Fruit fly (Drosophila melanogaster) whole organism, embryonic: ENCODE results near the gene CG3662.

Source experiments
- Abd-B ChIP-seq: fragments of 200-800 bp; sonication (Bioruptor generic); optimal IDR thresholded peaks from 2 replicates; lab custom pipeline; 2018; ENCODE audit warnings: missing biosample characterization, mild to moderate bottlenecking, missing genetic modification characterization, moderate library complexity
- Ada2b ChIP-seq: fragments of 200-800 bp; sonication (Bioruptor generic); IDR thresholded peaks from 2 replicates; pipeline ENCODE4 v1.3.6; 2022; ENCODE audit warnings: missing biosample characterization, missing genetic modification characterization
- Bgb ChIP-seq: fragments of 200-800 bp; sonication (Bioruptor generic); IDR thresholded peaks from 2 replicates; pipeline ENCODE4 v1.3.6; 2022; ENCODE audit warnings: missing biosample characterization, missing genetic modification characterization; ENCODE audit not compliant: partially characterized antibody
- CG10366 ChIP-seq: fragments of 200-800 bp; sonication (Bioruptor generic); IDR thresholded peaks from 2 replicates; pipeline ENCODE4 v1.3.6; 2022; ENCODE audit warnings: missing biosample characterization, missing genetic modification characterization
- CG10654 ChIP-seq: fragments of 200-800 bp; sonication (Bioruptor generic); optimal IDR thresholded peaks from 2 replicates; lab custom pipeline; 2016; ENCODE audit warnings: missing biosample characterization, missing genetic modification characterization
- CG10959 ChIP-seq: fragments of 200-800 bp; sonication (Bioruptor generic); IDR thresholded peaks from 2 replicates; pipeline ENCODE4 v1.3.6; 2022; ENCODE audit warnings: missing biosample characterization, missing genetic modification characterization
- CG1233 ChIP-seq: fragments of 200-800 bp; sonication (Bioruptor generic); optimal IDR thresholded peaks from 4 replicates; lab custom pipeline; 2018; ENCODE audit warnings: missing biosample characterization, mild to moderate bottlenecking, missing genetic modification characterization
- CG12659 ChIP-seq: fragments of 200-800 bp; sonication (Bioruptor generic); optimal IDR thresholded peaks from 3 replicates; lab custom pipeline; 2017; ENCODE audit warnings: mild to moderate bottlenecking, missing biosample characterization, missing genetic modification reagents, missing genetic modification characterization
- CG13624 ChIP-seq: fragments of 200-800 bp; sonication (Bioruptor generic); optimal IDR thresholded peaks from 2 replicates; lab custom pipeline; 2016; ENCODE audit warnings: missing biosample characterization, missing genetic modification characterization
- CG14050 ChIP-seq: fragments of 200-800 bp; sonication (Bioruptor generic); IDR thresholded peaks from 3 replicates; pipeline ENCODE4 v1.3.6; 2022; ENCODE audit warnings: missing biosample characterization, missing genetic modification characterization
- CG14965 ChIP-seq: fragments of 200-800 bp; sonication (Bioruptor generic); optimal IDR thresholded peaks from 2 replicates; lab custom pipeline; 2016; ENCODE audit warnings: missing biosample characterization, missing genetic modification characterization, borderline replicate concordance
- CG17802 ChIP-seq: fragments of 200-800 bp; sonication (Bioruptor generic); optimal IDR thresholded peaks from 2 replicates; lab custom pipeline; 2018; ENCODE audit warnings: missing biosample characterization, mild to moderate bottlenecking, missing genetic modification characterization, moderate library complexity
- CG18619 ChIP-seq: fragments of 200-800 bp; sonication (Bioruptor generic); optimal IDR thresholded peaks from 3 replicates; lab custom pipeline; 2017; ENCODE audit warnings: missing biosample characterization, mild to moderate bottlenecking, missing genetic modification characterization
- CG6654 ChIP-seq: fragments of 200-800 bp; sonication (Bioruptor generic); optimal IDR thresholded peaks from 2 replicates; lab custom pipeline; 2017; ENCODE audit warnings: missing biosample characterization, mild to moderate bottlenecking, missing genetic modification characterization
- CG6683 ChIP-seq: fragments of 200-800 bp; sonication (Bioruptor generic); optimal IDR thresholded peaks from 2 replicates; lab custom pipeline; 2017; ENCODE audit warnings: missing biosample characterization, mild to moderate bottlenecking, missing genetic modification characterization, missing genetic modification reagents
- CG7372 ChIP-seq: fragments of 200-800 bp; sonication (Bioruptor generic); IDR thresholded peaks from 2 replicates; pipeline ENCODE4 v1.3.6; 2022; ENCODE audit warnings: missing biosample characterization, missing genetic modification characterization
- CG7745 ChIP-seq: fragments of 200-800 bp; sonication (Bioruptor generic); optimal IDR thresholded peaks from 2 replicates; lab custom pipeline; 2018; ENCODE audit warnings: missing biosample characterization, mild to moderate bottlenecking, missing genetic modification characterization, moderate library complexity
- D ChIP-seq, 2 experiments: fragments of 200-800 bp in 1 of 2; fragments of >200 bp in 1 of 2; sonication (Bioruptor generic) in 1 of 2; optimal IDR thresholded peaks; 2 replicates in 1 of 2; 3 replicates in 1 of 2; lab custom pipeline; 2017; ENCODE audit warnings: mild to moderate bottlenecking in 1 of 2, missing biosample characterization in 1 of 2, missing genetic modification characterization in 1 of 2, missing genetic modification reagents in 1 of 2
- Fer3 ChIP-seq: fragments of 200-800 bp; sonication (Bioruptor generic); optimal IDR thresholded peaks from 2 replicates; lab custom pipeline; 2018; ENCODE audit warnings: missing biosample characterization, mild to moderate bottlenecking, missing genetic modification characterization, moderate library complexity
- Hr39 ChIP-seq: fragments of >200 bp; optimal IDR thresholded peaks from 2 replicates; lab custom pipeline; 2017
- Hr78 ChIP-seq, 2 experiments: fragments of 200-800 bp in 1 of 2; fragments of >200 bp in 1 of 2; sonication (Bioruptor generic) in 1 of 2; optimal IDR thresholded peaks; 2 replicates each; lab custom pipeline; 2017 to 2019; ENCODE audit warnings: missing biosample characterization in 2 of 2, missing genetic modification characterization in 2 of 2, mild to moderate bottlenecking in 1 of 2, moderate library complexity in 1 of 2
- Jarid2 ChIP-seq: fragments of 200-800 bp; sonication (Bioruptor generic); optimal IDR thresholded peaks from 3 replicates; lab custom pipeline; 2017; ENCODE audit warnings: mild to moderate bottlenecking, missing biosample characterization, missing genetic modification reagents, missing genetic modification characterization
- Lpt ChIP-seq: fragments of >200 bp; optimal IDR thresholded peaks from 2 replicates; lab custom pipeline; 2018; ENCODE audit warnings: missing biosample characterization, missing genetic modification characterization
- MESR4 ChIP-seq: fragments of 200-800 bp; sonication (Bioruptor generic); optimal IDR thresholded peaks from 2 replicates; lab custom pipeline; 2018; ENCODE audit warnings: missing biosample characterization, mild to moderate bottlenecking, missing genetic modification characterization, moderate library complexity
- Myb ChIP-seq: fragments of 200-800 bp; sonication (Bioruptor generic); optimal IDR thresholded peaks from 2 replicates; lab custom pipeline; 2016; ENCODE audit warnings: missing biosample characterization, missing genetic modification characterization
- Oaz ChIP-seq: fragments of 200-800 bp; sonication (Bioruptor generic); IDR thresholded peaks from 2 replicates; pipeline ENCODE4 v1.3.6; 2022; ENCODE audit warnings: missing biosample characterization, missing genetic modification characterization
- Optix ChIP-seq: fragments of 200-800 bp; sonication (Bioruptor generic); IDR thresholded peaks from 3 replicates; pipeline ENCODE4 v1.3.6; 2022; ENCODE audit warnings: missing biosample characterization, missing genetic modification characterization
- Pdp1 ChIP-seq, 2 experiments: fragments of 200-800 bp; sonication (Bioruptor generic); optimal IDR thresholded peaks; 3 replicates each; lab custom pipeline; 2016; ENCODE audit warnings: missing biosample characterization in 2 of 2, missing genetic modification characterization in 2 of 2, mild to moderate bottlenecking in 1 of 2, moderate library complexity in 1 of 2
- Scr ChIP-seq: fragments of 200-800 bp; sonication (Bioruptor generic); IDR thresholded peaks from 2 replicates; pipeline ENCODE4 v1.3.6; 2022; ENCODE audit warnings: missing biosample characterization, missing genetic modification characterization; ENCODE audit not compliant: partially characterized antibody
- Sox102F ChIP-seq: fragments of 200-800 bp; sonication (Bioruptor generic); optimal IDR thresholded peaks from 2 replicates; lab custom pipeline; 2018; ENCODE audit warnings: missing biosample characterization, mild to moderate bottlenecking, missing genetic modification characterization, moderate library complexity
- Taf1 ChIP-seq: fragments of 200-800 bp; sonication (Bioruptor generic); IDR thresholded peaks from 2 replicates; pipeline ENCODE4 v1.3.6; 2022; ENCODE audit warnings: missing biosample characterization, missing genetic modification characterization
- Tbp ChIP-seq: fragments of >200 bp; optimal IDR thresholded peaks from 2 replicates; lab custom pipeline; 2018; ENCODE audit warnings: missing biosample characterization, missing genetic modification characterization
- YL-1 ChIP-seq: fragments of 200-800 bp; sonication (Bioruptor generic); optimal IDR thresholded peaks from 3 replicates; lab custom pipeline; 2017; ENCODE audit warnings: missing biosample characterization, mild to moderate bottlenecking, missing genetic modification characterization
- cato ChIP-seq: fragments of 200-800 bp; sonication (Bioruptor generic); optimal IDR thresholded peaks from 2 replicates; lab custom pipeline; 2016; ENCODE audit warnings: missing biosample characterization, missing genetic modification characterization, borderline replicate concordance
- corto ChIP-seq: fragments of 200-800 bp; sonication (Bioruptor generic); optimal IDR thresholded peaks from 2 replicates; lab custom pipeline; 2016; ENCODE audit warnings: missing biosample characterization, mild to moderate bottlenecking, missing genetic modification characterization, moderate library complexity
- dmrt11E ChIP-seq: fragments of 200-800 bp; sonication (Bioruptor generic); optimal IDR thresholded peaks from 3 replicates; lab custom pipeline; 2018; ENCODE audit warnings: missing biosample characterization, mild to moderate bottlenecking, missing genetic modification characterization, moderate library complexity
- dmrt99B ChIP-seq: fragments of 200-800 bp; sonication (Bioruptor generic); optimal IDR thresholded peaks from 2 replicates; lab custom pipeline; 2018; ENCODE audit warnings: missing biosample characterization, mild to moderate bottlenecking, missing genetic modification characterization, moderate library complexity
- emc ChIP-seq: fragments of 200-800 bp; sonication (Bioruptor generic); optimal IDR thresholded peaks from 2 replicates; lab custom pipeline; 2016; ENCODE audit warnings: missing biosample characterization, missing genetic modification characterization
- gce ChIP-seq: fragments of 200-800 bp; sonication (Bioruptor generic); IDR thresholded peaks from 3 replicates; pipeline ENCODE4 v1.3.6; 2022; ENCODE audit warnings: missing biosample characterization, missing genetic modification characterization
- jumu ChIP-seq: fragments of 200-800 bp; sonication (Bioruptor generic); optimal IDR thresholded peaks from 3 replicates; lab custom pipeline; 2016; ENCODE audit warnings: missing biosample characterization, missing genetic modification characterization
- maf-S ChIP-seq: fragments of 200-800 bp; sonication (Bioruptor generic); optimal IDR thresholded peaks from 2 replicates; lab custom pipeline; 2016; ENCODE audit warnings: missing biosample characterization, missing genetic modification characterization
- mirr ChIP-seq: fragments of 200-800 bp; sonication (Bioruptor generic); optimal IDR thresholded peaks from 3 replicates; lab custom pipeline; 2018; ENCODE audit warnings: missing biosample characterization, mild to moderate bottlenecking, missing genetic modification characterization
- peb ChIP-seq: fragments of 200-800 bp; sonication (Bioruptor generic); IDR thresholded peaks from 2 replicates; pipeline ENCODE4 v1.3.6; 2022; ENCODE audit warnings: missing biosample characterization, missing genetic modification characterization
- scrt ChIP-seq: fragments of 200-800 bp; sonication (Bioruptor generic); optimal IDR thresholded peaks from 2 replicates; lab custom pipeline; 2018; ENCODE audit warnings: missing biosample characterization, mild to moderate bottlenecking, missing genetic modification characterization, moderate library complexity
- toy ChIP-seq: fragments of 200-800 bp; sonication (Bioruptor generic); IDR thresholded peaks from 2 replicates; pipeline ENCODE4 v1.3.6; 2022; ENCODE audit warnings: missing biosample characterization, missing genetic modification characterization
- wor ChIP-seq: fragments of 200-800 bp; sonication (Bioruptor generic); IDR thresholded peaks from 2 replicates; pipeline ENCODE4 v1.3.6; 2022; ENCODE audit warnings: missing biosample characterization, missing genetic modification characterization
- yki ChIP-seq: fragments of >200 bp; optimal IDR thresholded peaks from 3 replicates; lab custom pipeline; 2018
- zen ChIP-seq: fragments of 200-800 bp; sonication (Bioruptor generic); optimal IDR thresholded peaks from 3 replicates; lab custom pipeline; 2018; ENCODE audit warnings: missing biosample characterization, mild to moderate bottlenecking, missing genetic modification characterization, moderate library complexity
- zfh1 ChIP-seq: fragments of 200-800 bp; sonication (Bioruptor generic); IDR thresholded peaks from 3 replicates; pipeline ENCODE4 v1.3.6; 2022; ENCODE audit warnings: missing biosample characterization, missing genetic modification characterization

The CG3662 gene

DNA sequence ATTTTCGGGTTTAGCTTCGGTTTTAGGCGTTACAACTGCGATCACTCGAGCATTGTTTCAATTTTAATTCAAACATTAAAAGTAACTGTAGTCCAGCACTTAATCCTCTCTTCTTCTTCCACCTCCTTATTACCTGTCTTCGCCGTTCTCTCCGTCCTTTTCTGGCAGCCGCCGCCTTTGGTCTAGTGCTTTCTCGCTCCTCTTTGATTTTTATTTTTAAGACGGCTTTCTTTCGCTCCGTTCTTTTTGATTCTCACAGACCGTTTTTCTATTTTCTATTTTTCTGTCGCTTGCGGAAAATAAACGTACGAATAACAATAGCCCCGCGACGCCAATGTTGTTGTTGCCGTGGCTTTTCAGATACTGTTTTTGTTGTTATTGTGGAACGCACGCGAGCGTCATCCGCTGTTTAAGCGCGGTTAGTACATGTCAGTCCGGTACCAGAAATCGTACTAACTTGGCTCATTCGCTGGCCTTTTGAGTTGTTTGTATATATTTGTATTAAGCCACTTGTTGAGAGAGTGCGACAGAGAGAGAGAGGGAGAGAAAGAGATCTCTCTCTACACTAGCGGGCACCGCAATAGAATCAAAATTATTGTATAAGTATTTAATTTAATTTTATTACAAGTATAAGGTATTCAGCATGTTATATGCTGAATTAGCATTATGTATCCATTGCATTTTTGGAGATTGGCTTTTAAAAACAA is 47.0 kb downstream of the CG3662 start, which contains the start of gene aru:
TSS of gene aru (minus strand) at position 456 of the 707 bp plus-strand sequence.
- TF ChIP-seq dmrt11E (tag; lab: Kevin White, UChicago) (peak; percentile 36), scrt (GFP tag; lab: Kevin White, UChicago) (peak; percentile 63), CG13624 (no peak), toy (no peak), CG1233 (GFP tag; lab: Kevin White, UChicago) (no peak), Optix (no peak), CG7745 (peak; percentile 35), Jarid2 (GFP tag; lab: Kevin White, UChicago) (peak; percentile 68), corto (GFP tag; lab: Kevin White, UChicago) (peak; percentile 0), maf-S (GFP tag; lab: Kevin White, UChicago) (no peak), Abd-B (GFP tag; lab: Kevin White, UChicago) (no peak), CG14965 (GFP tag; lab: Kevin White, UChicago) (no peak), mirr (GFP tag; lab: Kevin White, UChicago) (no peak), CG17802 (tag; lab: Kevin White, UChicago) (no peak), Bgb (GFP tag; lab: Robert Waterston, UW) (0 out of 2 replicates have a peak, but pooled peaks have one; percentile 18), cato (GFP tag; lab: Kevin White, UChicago) (no peak), CG6654 (no peak), CG14050 (no peak), Ada2b (GFP tag; lab: Robert Waterston, UW) (peak; percentile 32; the same call in 1 of the 2 replicates), dmrt99B (tag; lab: Kevin White, UChicago) (peak; percentile 49), Lpt (peak; percentile 4), yki (lab: Kevin White, UChicago) (no peak), CG12659 (GFP tag; lab: Kevin White, UChicago) (peak; percentile 47), Taf1 (GFP tag; lab: Robert Waterston, UW) (no peak), peb (GFP tag; lab: Robert Waterston, UW) (no peak), MESR4 (GFP tag; lab: Kevin White, UChicago) (no peak), CG10366 (GFP tag; lab: Robert Waterston, UW) (no peak), Scr (GFP tag; lab: Robert Waterston, UW) (peak; percentile 25; the same call in 1 of the 2 replicates), D (optimal IDR thresholded peaks at IDR 0.05; lab: Kevin White, UChicago) (no peak), D (GFP tag; optimal IDR thresholded peaks at IDR 0.05; lab: Kevin White, UChicago) (peak; percentile 29), Sox102F (peak; percentile 15), emc (GFP tag; lab: Kevin White, UChicago) (no peak), YL-1 (peak; percentile 27), Fer3 (tag; lab: Kevin White, UChicago) (no peak), Tbp (GFP tag; lab: Kevin White, UChicago) (no peak), Oaz (GFP tag; lab: Robert Waterston, UW) (no peak), CG18619 (GFP tag; lab: Kevin White, UChicago) (no peak), zen (tag; lab: Kevin White, UChicago) (no peak), CG7372 (GFP tag; lab: Robert Waterston, UW) (no peak), zfh1 (GFP tag; lab: Robert Waterston, UW) (no peak), Pdp1 (GFP tag; optimal IDR thresholded peaks at IDR 0.05; lab: Kevin White, UChicago) (peak in 1 of 2 experiments; percentile 23), gce (no peak), Hr78 (GFP tag; optimal IDR thresholded peaks at IDR 0.05; lab: Kevin White, UChicago) (no peak), CG10654 (GFP tag; lab: Kevin White, UChicago) (peak; percentile 14), Myb (no peak), wor (GFP tag; lab: Robert Waterston, UW) (no peak), CG6683 (no peak), jumu (GFP tag; lab: Kevin White, UChicago) (no peak), Hr39 (lab: Kevin White, UChicago) (no peak), CG10959 (GFP tag; lab: Robert Waterston, UW) (no peak)
